Fruit fly (Drosophila melanogaster): ENCODE measurements around the gene lic.

lic gene

DNA sequence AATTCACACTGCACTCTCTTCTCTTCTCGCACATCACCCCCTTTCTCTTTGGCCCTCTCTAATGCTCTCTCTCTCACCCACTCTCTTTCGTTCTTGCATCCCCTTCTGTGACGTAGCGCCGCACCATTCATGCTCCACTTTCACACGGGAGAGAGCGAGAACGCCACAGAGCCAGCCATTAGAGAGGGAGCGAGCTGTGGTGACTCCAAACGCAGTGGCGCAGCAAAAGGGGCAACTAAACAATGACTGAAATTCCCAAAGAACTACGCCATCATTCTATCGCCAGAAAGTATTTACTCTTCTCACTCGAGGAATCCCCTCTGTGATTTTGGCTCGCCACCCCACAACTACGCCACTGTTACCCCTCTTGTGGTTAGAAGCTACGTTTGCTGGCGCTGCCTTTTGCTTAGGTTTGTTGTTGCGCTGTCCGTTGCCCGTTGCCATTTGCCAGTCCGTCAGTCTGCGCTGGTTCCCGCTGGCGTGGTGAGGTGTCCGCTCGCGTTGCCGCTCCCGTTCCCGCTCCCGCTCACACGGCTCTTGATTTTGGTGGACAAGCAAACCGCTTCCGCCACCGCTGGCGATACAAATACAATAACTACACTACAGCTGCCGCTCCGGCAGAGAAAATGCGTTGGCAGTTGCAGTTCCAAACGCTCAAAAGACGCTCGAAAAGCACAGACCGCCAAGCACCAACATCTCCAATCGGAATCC is 40.3 kb downstream of the lic start:
- peak; percentile 96 for TF ChIP-seq CG14711 (tag; optimal IDR thresholded peaks at IDR 0.05)
- TF ChIP-seq CG11617 (GFP tag; optimal IDR thresholded peaks at IDR 0.05): peak; percentile 98
- TF ChIP-seq Clk (GFP tag; optimal IDR thresholded peaks at IDR 0.05): peak; percentile 97
- no peak for TF ChIP-seq kay (GFP tag; ENCODE audit: borderline replicate concordance)
- peak; percentile 99 for TF ChIP-seq CG7101 (tag; optimal IDR thresholded peaks at IDR 0.05)
- TF ChIP-seq CG1620 (GFP tag; optimal IDR thresholded peaks at IDR 0.05): peak; percentile 99
- peak; percentile 96 for TF ChIP-seq bab1 (GFP tag; optimal IDR thresholded peaks at IDR 0.05)
- TF ChIP-seq cnc (optimal IDR thresholded peaks at IDR 0.05): no peak
- TF ChIP-seq ovo (GFP tag; optimal IDR thresholded peaks at IDR 0.05): peak; percentile 90
- peak; percentile 97 for TF ChIP-seq CG33017 (tag; optimal IDR thresholded peaks at IDR 0.05)
- peak; percentile 98 for TF ChIP-seq CG12768 (GFP tag; optimal IDR thresholded peaks at IDR 0.05)
- TF ChIP-seq Hr96 (GFP tag; optimal IDR thresholded peaks at IDR 0.05): peak; percentile 99
- peak; percentile 97 for TF ChIP-seq CG7045 (GFP tag; optimal IDR thresholded peaks at IDR 0.05)
- TF ChIP-seq Mnt (GFP tag; optimal IDR thresholded peaks at IDR 0.05): peak; percentile 97
- peak; percentile 98 for TF ChIP-seq Crg-1 (GFP tag; optimal IDR thresholded peaks at IDR 0.05)
- TF ChIP-seq cic (GFP tag; optimal IDR thresholded peaks at IDR 0.05): peak; percentile 91
- peak; percentile 92 for TF ChIP-seq toe (GFP tag; optimal IDR thresholded peaks at IDR 0.05)
- TF ChIP-seq tj (GFP tag; optimal IDR thresholded peaks at IDR 0.05): peak; percentile 96
- peak; percentile 97 for TF ChIP-seq pad (GFP tag; optimal IDR thresholded peaks at IDR 0.05)
- TF ChIP-seq CG5204 (GFP tag; optimal IDR thresholded peaks at IDR 0.05): peak; percentile 96

DNA sequence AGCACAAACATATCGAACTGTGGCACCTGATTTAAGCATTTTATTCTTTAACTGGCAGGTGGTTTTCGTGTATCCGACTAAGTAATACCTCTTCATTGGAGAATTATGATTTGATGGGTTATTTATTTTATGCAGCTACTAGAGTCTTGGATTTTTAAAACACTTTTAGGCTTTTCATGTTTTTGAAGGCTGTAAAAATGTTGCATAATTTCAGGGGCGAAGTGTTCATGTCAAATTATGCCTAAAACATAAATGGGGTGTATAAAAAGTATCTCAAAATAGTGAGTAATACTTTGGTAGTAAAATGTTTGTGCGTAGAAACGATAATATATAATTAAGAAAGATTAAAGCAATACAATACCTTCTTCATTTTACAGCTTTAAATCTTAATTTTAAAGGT is 43.9 kb downstream of the lic start:
- TF ChIP-seq Clk (GFP tag; optimal IDR thresholded peaks at IDR 0.05): no peak
- no peak for TF ChIP-seq CG11617 (GFP tag; optimal IDR thresholded peaks at IDR 0.05)
- TF ChIP-seq bab1 (GFP tag; optimal IDR thresholded peaks at IDR 0.05): no peak
- no peak for TF ChIP-seq pad (GFP tag; optimal IDR thresholded peaks at IDR 0.05)
- no peak for TF ChIP-seq CG7101 (tag; optimal IDR thresholded peaks at IDR 0.05)
- TF ChIP-seq CG14711 (tag; optimal IDR thresholded peaks at IDR 0.05): no peak
- no peak for TF ChIP-seq ovo (GFP tag; optimal IDR thresholded peaks at IDR 0.05)
- TF ChIP-seq CG1620 (GFP tag; optimal IDR thresholded peaks at IDR 0.05): no peak
- TF ChIP-seq toe (GFP tag; optimal IDR thresholded peaks at IDR 0.05): no peak
- TF ChIP-seq Mnt (GFP tag; optimal IDR thresholded peaks at IDR 0.05): no peak

DNA sequence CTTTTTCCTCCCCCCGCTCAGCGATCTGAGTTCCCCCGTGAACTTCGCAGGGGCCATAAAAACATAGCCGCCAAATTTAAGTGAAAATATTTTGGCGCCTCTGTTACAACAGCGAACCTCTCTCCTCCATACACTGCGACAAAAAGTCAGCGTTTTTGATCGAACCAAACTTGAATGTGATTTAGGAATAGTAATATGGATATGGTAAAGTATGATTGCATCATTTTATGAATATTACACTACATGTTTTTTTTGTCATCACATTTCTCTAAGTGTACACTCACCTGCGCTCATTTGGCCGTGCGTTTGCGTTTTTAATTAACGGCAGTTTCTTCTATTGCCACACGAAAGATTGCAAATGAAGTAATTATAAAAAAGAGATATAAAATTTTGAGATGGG is 44.8 kb downstream of the lic start:
- no peak for TF ChIP-seq CG1620 (GFP tag; optimal IDR thresholded peaks at IDR 0.05)
- TF ChIP-seq Crg-1 (GFP tag; optimal IDR thresholded peaks at IDR 0.05): no peak
- no peak for TF ChIP-seq Clk (GFP tag; optimal IDR thresholded peaks at IDR 0.05)
- no peak for TF ChIP-seq tj (GFP tag; optimal IDR thresholded peaks at IDR 0.05)
- no peak for TF ChIP-seq cic (GFP tag; optimal IDR thresholded peaks at IDR 0.05)
- TF ChIP-seq bab1 (GFP tag; optimal IDR thresholded peaks at IDR 0.05): no peak
- TF ChIP-seq CG12768 (GFP tag; optimal IDR thresholded peaks at IDR 0.05): no peak
- no peak for TF ChIP-seq CG5204 (GFP tag; optimal IDR thresholded peaks at IDR 0.05)
- TF ChIP-seq kay (GFP tag; ENCODE audit: borderline replicate concordance): no peak
- TF ChIP-seq ovo (GFP tag; optimal IDR thresholded peaks at IDR 0.05): no peak
- no peak for TF ChIP-seq Mnt (GFP tag; optimal IDR thresholded peaks at IDR 0.05)
- no peak for TF ChIP-seq CG7045 (GFP tag; optimal IDR thresholded peaks at IDR 0.05)
- TF ChIP-seq cnc (optimal IDR thresholded peaks at IDR 0.05): no peak
- TF ChIP-seq Hr96 (GFP tag; optimal IDR thresholded peaks at IDR 0.05): no peak
- no peak for TF ChIP-seq toe (GFP tag; optimal IDR thresholded peaks at IDR 0.05)
- no peak for TF ChIP-seq CG7101 (tag; optimal IDR thresholded peaks at IDR 0.05)
- no peak for TF ChIP-seq pad (GFP tag; optimal IDR thresholded peaks at IDR 0.05)

DNA sequence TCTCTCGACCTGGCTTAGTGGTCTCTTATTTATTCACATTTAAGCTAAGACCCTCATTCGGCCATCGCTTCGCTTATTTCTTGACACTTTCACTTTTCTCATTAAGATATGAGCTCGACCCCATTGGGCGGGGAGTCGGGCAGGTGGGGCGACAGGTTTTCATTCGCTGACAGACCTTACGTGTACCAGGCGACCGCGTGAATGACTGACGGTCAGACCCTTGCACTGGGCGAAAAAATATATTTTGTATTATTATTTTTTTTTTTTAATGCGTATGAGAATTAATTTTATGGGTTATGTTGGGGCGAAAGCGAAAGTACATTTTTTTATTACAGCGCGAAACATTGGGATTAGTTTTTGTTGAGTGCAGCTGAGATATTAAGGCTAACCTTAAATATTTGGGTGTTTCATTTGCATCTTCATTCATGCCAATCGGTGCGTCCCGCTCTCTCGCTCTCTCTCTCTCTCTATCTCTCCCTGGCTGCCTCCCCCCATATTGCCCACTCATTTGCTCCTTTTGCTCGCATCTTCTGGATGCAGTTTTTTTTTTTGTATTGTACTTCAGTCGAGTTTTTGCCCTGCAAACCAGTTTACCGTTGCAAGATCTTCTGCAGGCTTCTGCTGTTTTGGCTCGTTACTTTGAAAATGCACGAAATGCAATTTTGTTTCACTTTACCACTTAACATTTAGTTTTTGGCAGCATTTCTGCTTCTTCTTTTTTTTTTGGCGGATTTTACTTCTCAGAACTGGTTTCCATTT is 46.2 kb downstream of the lic start:
- TF ChIP-seq toe (GFP tag; optimal IDR thresholded peaks at IDR 0.05) (no peak), Crg-1 (GFP tag; optimal IDR thresholded peaks at IDR 0.05) (no peak), Hr96 (GFP tag; optimal IDR thresholded peaks at IDR 0.05) (no peak), Mnt (GFP tag; optimal IDR thresholded peaks at IDR 0.05) (no peak), CG7101 (tag; optimal IDR thresholded peaks at IDR 0.05) (no peak), CG12768 (GFP tag; optimal IDR thresholded peaks at IDR 0.05) (no peak), CG33017 (tag; optimal IDR thresholded peaks at IDR 0.05) (no peak), Clk (GFP tag; optimal IDR thresholded peaks at IDR 0.05) (no peak), cic (GFP tag; optimal IDR thresholded peaks at IDR 0.05) (no peak)

DNA sequence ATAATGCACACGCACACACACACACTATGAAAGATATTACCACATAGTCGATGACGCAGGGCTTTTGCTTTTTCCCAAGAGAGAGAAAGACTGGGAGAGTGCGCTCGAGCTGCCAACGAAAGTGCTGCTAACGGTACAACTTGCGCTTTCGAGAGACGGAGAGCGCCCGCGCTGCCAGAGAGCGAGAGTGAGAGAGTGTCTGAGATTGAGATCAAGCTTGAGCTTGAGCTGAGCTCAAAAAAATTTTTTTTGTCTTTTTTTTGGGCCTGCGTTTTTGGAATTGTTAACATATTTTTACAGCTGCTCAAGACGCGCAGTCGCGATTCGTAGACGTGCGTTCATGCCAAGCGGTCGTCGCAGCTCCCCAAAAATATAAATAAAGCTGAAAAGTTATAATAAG is 47.9 kb downstream of the lic start, which contains the start of gene CG32645:
TSS of gene CG32645 (plus strand) at position 313 of the 400 bp plus-strand sequence.
- TF ChIP-seq cic (GFP tag; optimal IDR thresholded peaks at IDR 0.05) (no peak), kay (GFP tag; ENCODE audit: borderline replicate concordance) (no peak), CG1620 (GFP tag; optimal IDR thresholded peaks at IDR 0.05) (no peak), CG33017 (tag; optimal IDR thresholded peaks at IDR 0.05) (no peak), Hr96 (GFP tag; optimal IDR thresholded peaks at IDR 0.05) (no peak), Crg-1 (GFP tag; optimal IDR thresholded peaks at IDR 0.05) (no peak), bab1 (GFP tag; optimal IDR thresholded peaks at IDR 0.05) (no peak), CG12768 (GFP tag; optimal IDR thresholded peaks at IDR 0.05) (no peak), Mnt (GFP tag; optimal IDR thresholded peaks at IDR 0.05) (no peak), CG7045 (GFP tag; optimal IDR thresholded peaks at IDR 0.05) (no peak), pad (GFP tag; optimal IDR thresholded peaks at IDR 0.05) (no peak), CG5204 (GFP tag; optimal IDR thresholded peaks at IDR 0.05) (no peak), cnc (optimal IDR thresholded peaks at IDR 0.05) (no peak), tj (GFP tag; optimal IDR thresholded peaks at IDR 0.05) (no peak), CG14711 (tag; optimal IDR thresholded peaks at IDR 0.05) (no peak), toe (GFP tag; optimal IDR thresholded peaks at IDR 0.05) (no peak), Clk (GFP tag; optimal IDR thresholded peaks at IDR 0.05) (no peak)

Data from whole organism, adult.